Worm (Caenorhabditis elegans) whole organism, young adult: ENCODE results near the gene T01H10.11.

Source experiments
- B0019.2 ChIP-seq: fragments of 200-800 bp; sonication (Bioruptor generic); conservative IDR thresholded peaks from 2 replicates; pipeline ENCODE4 v1.3.6; 2022; ENCODE audit warnings: missing genetic modification reagents, missing genetic modification characterization, missing compliant biosample characterization
- B0035.1 ChIP-seq: sonication (generic microtip); optimal IDR thresholded peaks from 2 replicates; lab custom pipeline; 2016; ENCODE audit warnings: missing genetic modification characterization, mild to moderate bottlenecking, missing compliant biosample characterization, missing genotype, missing genetic modification reagents
- B0261.1 ChIP-seq: sonication (generic microtip); optimal IDR thresholded peaks from 2 replicates; lab custom pipeline; 2016; ENCODE audit warnings: mild to moderate bottlenecking, missing genetic modification characterization, moderate library complexity, missing compliant biosample characterization
- F10E7.11 ChIP-seq: sonication (generic microtip); optimal IDR thresholded peaks from 2 replicates; lab custom pipeline; 2017; ENCODE audit warnings: mild to moderate bottlenecking, missing genetic modification characterization, moderate library complexity, missing compliant biosample characterization
- F22D6.2 ChIP-seq: sonication (generic microtip); optimal IDR thresholded peaks from 2 replicates; lab custom pipeline; 2016; ENCODE audit warnings: mild to moderate bottlenecking, missing genetic modification characterization, missing compliant biosample characterization
- K11D2.4 ChIP-seq: fragments of 200-800 bp; sonication (Bioruptor generic); IDR thresholded peaks from 2 replicates; pipeline ENCODE4 v1.3.6; 2022; ENCODE audit warnings: missing genetic modification reagents, missing genetic modification characterization, missing compliant biosample characterization
- T26A5.8 ChIP-seq: sonication (generic microtip); optimal IDR thresholded peaks from 2 replicates; lab custom pipeline; 2016; ENCODE audit warnings: missing genetic modification characterization, missing compliant biosample characterization
- Y53F4B.3 ChIP-seq: fragments of 200-800 bp; sonication (Bioruptor generic); IDR thresholded peaks from 2 replicates; pipeline ENCODE4 v1.3.6; 2022; ENCODE audit warnings: missing genetic modification reagents, missing genetic modification characterization, missing compliant biosample characterization
- Y56A3A.18 ChIP-seq: fragments of 200-800 bp; sonication (Bioruptor generic); IDR thresholded peaks from 2 replicates; pipeline ENCODE4 v1.3.6; 2022; ENCODE audit warnings: missing genetic modification reagents, missing genetic modification characterization, missing compliant biosample characterization
- akir-1 ChIP-seq: fragments of 200-800 bp; sonication (Bioruptor generic); optimal IDR thresholded peaks from 2 replicates; lab custom pipeline; 2018; ENCODE audit warnings: mild to moderate bottlenecking, missing genetic modification characterization, moderate library complexity, missing compliant biosample characterization
- attf-3 ChIP-seq: fragments of 200-800 bp; sonication (Bioruptor generic); conservative IDR thresholded peaks from 2 replicates; pipeline ENCODE4 v1.3.6; 2022; ENCODE audit warnings: missing genetic modification reagents, missing genetic modification characterization, missing compliant biosample characterization
- attf-6 ChIP-seq: fragments of 200-800 bp; sonication (Bioruptor generic); IDR thresholded peaks from 2 replicates; pipeline ENCODE4 v1.3.6; 2022; ENCODE audit warnings: missing genetic modification reagents, missing genetic modification characterization, missing compliant biosample characterization
- bed-1 ChIP-seq: fragments of 200-800 bp; sonication (Bioruptor generic); IDR thresholded peaks from 2 replicates; pipeline ENCODE4 v1.3.6; 2022; ENCODE audit warnings: missing genetic modification reagents, missing genetic modification characterization, missing compliant biosample characterization
- cebp-1 ChIP-seq, 2 experiments: fragments of 200-800 bp in 1 of 2; sonication (Bioruptor generic) in 1 of 2; sonication (generic microtip) in 1 of 2; IDR thresholded peaks in 1 of 2; optimal IDR thresholded peaks in 1 of 2; 2 replicates each; pipeline versions ENCODE4 v1.3.6 to Lab custom; 2017 to 2022; ENCODE audit warnings: missing compliant biosample characterization in 2 of 2, missing genetic modification characterization in 2 of 2, mild to moderate bottlenecking in 1 of 2, missing genetic modification reagents in 1 of 2, moderate library complexity in 1 of 2
- cebp-2 ChIP-seq: fragments of 200-800 bp; sonication (Bioruptor generic); IDR thresholded peaks from 2 replicates; pipeline ENCODE4 v1.3.6; 2022; ENCODE audit warnings: missing genetic modification characterization, missing compliant biosample characterization
- ceh-40 ChIP-seq: fragments of 200-800 bp; sonication (Bioruptor generic); IDR thresholded peaks from 2 replicates; pipeline ENCODE4 v1.3.6; 2022; ENCODE audit warnings: missing genetic modification characterization, missing compliant biosample characterization
- chd-7 ChIP-seq: sonication (generic microtip); optimal IDR thresholded peaks from 2 replicates; lab custom pipeline; 2016; ENCODE audit warnings: mild to moderate bottlenecking, missing genetic modification characterization, moderate library complexity, missing compliant biosample characterization
- die-1 ChIP-seq: sonication (generic microtip); optimal IDR thresholded peaks from 2 replicates; lab custom pipeline; 2016; ENCODE audit warnings: missing genotype, mild to moderate bottlenecking, missing genetic modification characterization, missing compliant biosample characterization
- dox-1 ChIP-seq: fragments of 200-800 bp; sonication (Bioruptor generic); IDR thresholded peaks from 2 replicates; pipeline ENCODE4 v1.3.6; 2022; ENCODE audit warnings: missing genetic modification reagents, missing genetic modification characterization, missing compliant biosample characterization
- dpl-1 ChIP-seq: fragments of 150-350 bp; optimal IDR thresholded peaks from 2 replicates; lab custom pipeline; 2014; ENCODE audit warnings: missing biosample characterization, missing genetic modification reagents, missing genetic modification characterization
- efl-1 ChIP-seq: fragments of 150-350 bp; optimal IDR thresholded peaks from 2 replicates; lab custom pipeline; 2014; ENCODE audit warnings: missing biosample characterization, missing genetic modification reagents, missing genetic modification characterization
- egrh-3 ChIP-seq: fragments of 200-800 bp; sonication (Bioruptor generic); IDR thresholded peaks from 2 replicates; pipeline ENCODE4 v1.3.6; 2022; ENCODE audit warnings: missing genetic modification reagents, missing genetic modification characterization, missing compliant biosample characterization
- fkh-3 ChIP-seq: sonication (generic microtip); optimal IDR thresholded peaks from 2 replicates; lab custom pipeline; 2016; ENCODE audit warnings: mild to moderate bottlenecking, missing genetic modification characterization, missing compliant biosample characterization
- hmg-1.2 ChIP-seq: fragments of 200-800 bp; sonication (Bioruptor generic); IDR thresholded peaks from 2 replicates; pipeline ENCODE4 v1.3.6; 2022; ENCODE audit warnings: missing genetic modification reagents, missing genetic modification characterization, missing compliant biosample characterization
- lag-1 ChIP-seq: fragments of 200-800 bp; sonication (Bioruptor generic); IDR thresholded peaks from 2 replicates; pipeline ENCODE4 v1.3.6; 2022; ENCODE audit warnings: missing genetic modification reagents, missing genetic modification characterization, missing compliant biosample characterization
- let-607 ChIP-seq, 2 experiments: fragments of 200-800 bp in 1 of 2; sonication (Bioruptor generic) in 1 of 2; sonication (generic microtip) in 1 of 2; optimal IDR thresholded peaks; 2 replicates each; lab custom pipeline; 2016 to 2018; ENCODE audit warnings: mild to moderate bottlenecking in 2 of 2, missing compliant biosample characterization in 2 of 2, missing genetic modification characterization in 2 of 2, moderate library complexity in 2 of 2, missing genotype in 1 of 2
- lin-54 ChIP-seq: fragments of 200-800 bp; sonication (Bioruptor generic); optimal IDR thresholded peaks from 2 replicates; lab custom pipeline; 2018; ENCODE audit warnings: mild to moderate bottlenecking, missing genetic modification characterization, missing compliant biosample characterization
- madf-3 ChIP-seq: fragments of 200-800 bp; sonication (Bioruptor generic); IDR thresholded peaks from 2 replicates; pipeline ENCODE4 v1.3.6; 2022; ENCODE audit warnings: missing genetic modification reagents, missing genetic modification characterization, missing compliant biosample characterization
- madf-6 ChIP-seq: fragments of 200-800 bp; sonication (Bioruptor generic); IDR thresholded peaks from 2 replicates; pipeline ENCODE4 v1.3.6; 2022; ENCODE audit warnings: missing genetic modification reagents, missing genetic modification characterization, missing compliant biosample characterization
- nfya-1 ChIP-seq: sonication (generic microtip); optimal IDR thresholded peaks from 2 replicates; lab custom pipeline; 2017; ENCODE audit warnings: antibody characterized with exemption, missing compliant biosample characterization, missing genetic modification characterization, borderline replicate concordance; ENCODE audit not compliant: insufficient read depth
- nhr-120 ChIP-seq: fragments of 200-800 bp; sonication (Bioruptor generic); IDR thresholded peaks from 2 replicates; pipeline ENCODE4 v1.3.6; 2022; ENCODE audit warnings: missing genetic modification characterization, missing compliant biosample characterization
- nhr-80 ChIP-seq: sonication (generic microtip); optimal IDR thresholded peaks from 2 replicates; lab custom pipeline; 2016; ENCODE audit warnings: missing genetic modification characterization, missing compliant biosample characterization
- sea-2 ChIP-seq: fragments of 200-800 bp; sonication (Bioruptor generic); IDR thresholded peaks from 2 replicates; pipeline ENCODE4 v1.3.6; 2022; ENCODE audit warnings: missing genetic modification characterization, missing compliant biosample characterization
- somi-1 ChIP-seq: fragments of 200-800 bp; sonication (Bioruptor generic); optimal IDR thresholded peaks from 2 replicates; lab custom pipeline; 2018; ENCODE audit warnings: mild to moderate bottlenecking, missing genetic modification characterization, missing compliant biosample characterization
- tbp1 ChIP-seq: fragments of 200-800 bp; sonication (Bioruptor generic); optimal IDR thresholded peaks from 2 replicates; lab custom pipeline; 2018; ENCODE audit warnings: mild to moderate bottlenecking, missing genetic modification characterization, missing compliant biosample characterization
- xnd-1 ChIP-seq: sonication (generic microtip); optimal IDR thresholded peaks from 2 replicates; lab custom pipeline; 2016; ENCODE audit warnings: missing genotype, missing genetic modification reagents, missing genetic modification characterization, missing compliant biosample characterization
- zfh-2 ChIP-seq: fragments of 200-800 bp; sonication (Bioruptor generic); conservative IDR thresholded peaks from 2 replicates; pipeline ENCODE4 v1.3.6; 2022; ENCODE audit warnings: missing genetic modification reagents, missing genetic modification characterization, missing compliant biosample characterization
- zim-3 ChIP-seq: sonication (generic microtip); optimal IDR thresholded peaks from 2 replicates; lab custom pipeline; 2017; ENCODE audit warnings: mild to moderate bottlenecking, missing genetic modification characterization, moderate library complexity, missing compliant biosample characterization
- ztf-25 ChIP-seq: fragments of 200-800 bp; sonication (Bioruptor generic); IDR thresholded peaks from 2 replicates; pipeline ENCODE4 v1.3.6; 2022; ENCODE audit warnings: missing genetic modification reagents, missing genetic modification characterization, missing compliant biosample characterization
- ztf-26 ChIP-seq: sonication (generic microtip); optimal IDR thresholded peaks from 2 replicates; lab custom pipeline; 2017; ENCODE audit warnings: missing genetic modification characterization, missing compliant biosample characterization
- ztf-28 ChIP-seq: fragments of 200-800 bp; sonication (Bioruptor generic); IDR thresholded peaks from 2 replicates; pipeline ENCODE4 v1.3.6; 2022; ENCODE audit warnings: missing genetic modification reagents, missing genetic modification characterization, missing compliant biosample characterization
- ztf-6 ChIP-seq: fragments of 200-800 bp; sonication (Bioruptor generic); IDR thresholded peaks from 2 replicates; pipeline ENCODE4 v1.3.6; 2022; ENCODE audit warnings: missing genetic modification reagents, missing genetic modification characterization, missing compliant biosample characterization

The T01H10.11 gene

DNA sequence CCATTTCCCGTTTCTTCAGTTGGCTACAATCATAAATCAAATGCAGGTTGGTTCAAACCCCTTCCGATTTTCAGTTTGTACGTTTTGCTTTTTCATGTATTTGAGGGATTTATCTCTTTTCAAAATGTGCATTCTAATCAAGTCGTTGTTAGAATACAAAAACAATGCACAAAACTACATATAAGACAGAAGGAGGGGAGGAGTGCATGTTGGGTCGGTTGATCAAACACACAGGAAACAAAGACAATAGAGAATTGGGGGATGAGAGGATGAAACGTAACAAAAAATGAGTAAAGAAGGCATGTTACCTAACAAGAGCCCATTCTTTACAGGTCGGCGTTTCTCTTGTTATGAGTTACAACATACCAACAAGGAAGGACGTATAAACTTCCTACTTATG lies 25.3 kb upstream of the T01H10.11 start:
- TF ChIP-seq ztf-26 (no peak), chd-7 (tag; lab: Kevin White, UChicago) (no peak), nhr-80 (tag; lab: Kevin White, UChicago) (no peak), B0019.2 (GFP tag; lab: Robert Waterston, UW) (no peak), Y56A3A.18 (GFP tag; lab: Robert Waterston, UW) (no peak), Y53F4B.3 (GFP tag; lab: Robert Waterston, UW) (no peak)

DNA sequence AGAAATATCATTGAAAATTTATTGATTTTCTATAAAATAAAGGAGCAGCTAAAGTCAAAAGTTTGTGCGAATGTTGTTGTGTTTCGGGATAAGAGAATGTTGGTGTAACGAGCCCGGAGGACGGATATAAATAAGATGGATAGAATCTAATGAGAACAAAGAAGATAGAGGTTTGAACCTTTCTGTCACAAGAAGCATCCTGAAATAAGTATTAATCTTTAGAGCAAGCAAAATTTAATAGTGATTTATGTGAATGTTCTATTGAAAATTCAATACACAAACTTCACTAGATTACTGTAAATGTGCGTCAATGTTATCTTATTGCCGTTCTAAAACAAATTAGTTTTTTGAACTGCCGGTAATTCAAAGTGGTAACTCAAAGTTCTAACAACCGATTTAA lies 19.5 kb upstream of the T01H10.11 start, which contains the start of gene W03G11.3:
Gene W03G11.3, minus strand, starts transcription at position 101 of the 400 bp plus-strand sequence.
- no peak for TF ChIP-seq cebp-2 (GFP tag; lab: Robert Waterston, UW)
- no peak for TF ChIP-seq dox-1 (GFP tag; lab: Robert Waterston, UW)
- no peak for TF ChIP-seq dpl-1 (GFP tag; lab: Kevin White, UChicago)
- TF ChIP-seq F22D6.2: no peak
- no peak for TF ChIP-seq nfya-1 (tag; lab: Kevin White, UChicago)
- no peak for TF ChIP-seq attf-3 (GFP tag; lab: Robert Waterston, UW)
- TF ChIP-seq ztf-25: no peak

DNA sequence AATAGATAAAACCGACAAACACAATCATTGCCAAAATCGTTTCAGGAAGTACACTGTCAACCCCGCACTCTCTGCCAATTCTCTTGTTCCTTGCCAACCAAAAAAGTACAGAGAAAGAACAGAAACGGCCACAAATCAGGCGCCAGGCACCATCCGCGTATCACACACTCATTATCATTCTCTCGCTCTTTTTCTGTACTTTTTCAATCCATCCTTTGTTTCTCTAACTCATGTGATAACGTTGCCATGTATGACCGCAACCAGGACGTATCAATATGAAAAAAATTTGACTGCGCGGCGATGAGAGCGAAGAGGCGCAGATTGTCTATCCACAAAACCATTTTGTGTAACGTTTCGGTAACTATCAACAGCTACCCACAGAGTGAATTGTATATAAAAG lies 18.6 kb upstream of the T01H10.11 start, which contains the start of gene col-181:
Gene col-181, plus strand, starts transcription at position 301 of the 400 bp plus-strand sequence.
- TF ChIP-seq K11D2.4 (GFP tag; lab: Robert Waterston, UW) (no peak), die-1 (tag; lab: Kevin White, UChicago) (peak; percentile 8)

DNA sequence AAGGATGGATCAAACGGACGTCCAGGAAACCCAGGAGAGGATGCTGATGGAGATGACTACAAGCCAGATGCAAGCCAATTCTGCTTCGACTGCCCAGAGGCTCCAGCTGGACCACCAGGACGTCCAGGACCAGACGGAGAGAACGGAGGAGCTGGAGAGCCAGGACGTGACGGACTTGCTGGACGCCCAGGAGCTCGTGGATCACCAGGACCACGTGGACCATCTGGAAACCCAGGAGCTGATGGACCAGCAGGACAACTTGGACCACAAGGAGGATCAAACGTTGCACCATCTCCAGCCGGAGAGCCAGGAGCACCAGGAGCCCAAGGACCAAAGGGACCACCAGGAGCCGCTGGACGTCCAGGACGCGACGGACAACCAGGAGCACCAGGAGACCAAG lies 17.8 kb upstream of the T01H10.11 start:
- peak; percentile 44 for TF ChIP-seq ztf-26
- peak; percentile 87 for TF ChIP-seq zfh-2
- no peak for TF ChIP-seq hmg-1.2 (GFP tag; lab: Robert Waterston, UW)
- TF ChIP-seq B0035.1 (tag; lab: Kevin White, UChicago): no peak
- TF ChIP-seq cebp-1 (GFP tag; IDR thresholded peaks at IDR 0.05; lab: Robert Waterston, UW): no peak
- no peak for TF ChIP-seq cebp-1 (tag; optimal IDR thresholded peaks at IDR 0.05; lab: Kevin White, UChicago)
- TF ChIP-seq egrh-3 (GFP tag; lab: Robert Waterston, UW): peak; percentile 79; the same call in 1 of the 2 replicates

DNA sequence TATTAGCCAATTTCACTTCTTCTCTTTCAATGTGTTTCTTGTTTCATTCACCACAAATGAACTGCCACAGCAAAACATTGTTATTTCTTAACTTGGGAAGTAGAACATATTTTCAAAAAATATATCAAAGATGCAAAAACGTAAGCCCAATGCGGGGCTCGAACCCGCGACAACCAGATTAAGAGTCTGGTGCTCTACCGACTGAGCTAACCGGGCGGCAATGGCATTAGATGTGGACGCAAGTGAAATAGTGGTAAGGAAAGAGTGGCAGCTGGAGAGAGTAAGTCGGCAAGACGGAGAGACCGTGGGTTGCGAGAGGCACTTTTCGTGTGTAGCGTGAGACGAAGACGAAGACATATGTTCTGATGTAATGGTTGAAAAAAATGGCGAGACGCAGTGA lies 17.2 kb upstream of the T01H10.11 start:
- peak; percentile 55 to 74 for TF ChIP-seq let-607 (tag; optimal IDR thresholded peaks at IDR 0.05; lab: Kevin White, UChicago)
- peak; percentile 35 for TF ChIP-seq akir-1 (GFP tag; lab: Kevin White, UChicago)
- 0 out of 2 replicates have a peak, but pooled peaks have one; percentile 66 for TF ChIP-seq madf-3
- peak; percentile 8 for TF ChIP-seq efl-1
- TF ChIP-seq tbp1 (GFP tag; lab: Kevin White, UChicago): peak; percentile 99
- TF ChIP-seq nhr-120: peak; percentile 94; the same call in 1 of the 2 replicates
- TF ChIP-seq B0261.1 (tag; lab: Kevin White, UChicago): peak; percentile 99
- TF ChIP-seq zfh-2: no peak
- peak; percentile 80 for TF ChIP-seq somi-1 (GFP tag; lab: Kevin White, UChicago)
- TF ChIP-seq lag-1 (GFP tag; lab: Robert Waterston, UW): no peak
- TF ChIP-seq zim-3 (tag; lab: Kevin White, UChicago): peak; percentile 89
- no peak for TF ChIP-seq madf-6
- TF ChIP-seq ztf-6 (GFP tag; lab: Robert Waterston, UW): no peak; the same call in 1 of the 2 replicates
- no peak for TF ChIP-seq xnd-1 (tag; lab: Kevin White, UChicago)
- peak; percentile 60; the same call in 1 of the 2 replicates for TF ChIP-seq attf-6 (GFP tag; lab: Robert Waterston, UW)
- peak; percentile 36 for TF ChIP-seq F10E7.11 (tag; lab: Kevin White, UChicago)
- TF ChIP-seq sea-2 (GFP tag; lab: Robert Waterston, UW): peak; percentile 85; the same call in 1 of the 2 replicates
- no peak for TF ChIP-seq lin-54 (GFP tag; lab: Kevin White, UChicago)
- peak; percentile 91 for TF ChIP-seq fkh-3 (tag; lab: Kevin White, UChicago)
- peak; percentile 84 for TF ChIP-seq ztf-28
- peak; percentile 87 for TF ChIP-seq T26A5.8
- peak; percentile 79 for TF ChIP-seq ceh-40
- TF ChIP-seq bed-1 (GFP tag; lab: Robert Waterston, UW): no peak
